Worm (Caenorhabditis elegans): ENCODE results near the gene pph-2.

The pph-2 gene

DNA sequence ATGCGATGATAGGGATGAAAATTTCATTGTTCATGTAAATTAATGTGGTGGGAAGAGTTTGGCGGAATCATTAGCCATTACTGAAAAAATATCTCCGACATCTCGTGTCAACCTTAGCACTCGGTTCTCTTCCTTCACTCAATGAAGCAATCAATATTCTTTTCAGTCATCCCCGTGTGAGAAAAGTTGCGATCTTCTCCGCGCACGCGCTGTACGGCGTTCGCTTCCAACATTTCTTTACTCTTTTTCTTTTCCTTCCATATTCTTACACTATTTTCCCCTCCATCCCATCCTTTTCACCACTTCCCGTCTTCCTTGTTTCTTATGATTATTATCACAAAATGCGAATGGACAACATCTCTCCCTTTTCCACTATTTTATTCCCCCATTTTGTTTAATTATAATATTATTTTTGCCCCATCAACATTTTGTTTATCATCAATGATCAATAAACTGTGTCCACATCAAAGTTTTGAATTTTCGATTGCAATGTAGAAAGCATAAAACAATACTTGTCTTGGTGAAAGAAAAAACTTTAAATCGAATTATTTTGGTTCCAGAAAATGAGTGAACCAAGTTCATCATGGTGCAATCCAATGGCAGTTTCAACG is 17.5 kb downstream of the pph-2 start, which contains the start of gene mob-1 (continued):
- TF ChIP-seq gei-8 (GFP tag; optimal IDR thresholded peaks at IDR 0.05): no peak

DNA sequence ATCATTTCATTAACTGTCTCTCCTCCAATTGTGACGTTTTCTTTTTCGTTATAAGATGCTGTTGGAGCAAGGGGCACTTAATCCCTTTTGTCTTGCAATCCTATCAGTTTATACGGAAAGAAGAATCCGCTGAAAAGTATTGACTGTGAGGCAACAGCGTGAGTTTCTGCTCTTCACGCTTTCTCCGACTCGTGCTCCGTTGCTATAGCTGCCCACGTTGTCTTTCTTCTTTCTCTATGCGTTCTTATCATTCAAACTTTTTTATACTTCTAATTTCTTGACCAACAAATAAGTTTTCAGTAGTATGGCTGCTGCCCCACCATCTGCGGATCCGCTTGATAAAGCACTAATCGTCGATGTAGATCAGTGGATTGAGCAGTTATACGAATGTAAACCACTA is 19.4 kb downstream of the pph-2 start, which contains the start of gene let-92:
TSS of gene let-92 (plus strand) at position 301 of the 400 bp plus-strand sequence.
- TF ChIP-seq mxl-3 (GFP tag; optimal IDR thresholded peaks at IDR 0.05) (no peak), ceh-28 (tag; optimal IDR thresholded peaks at IDR 0.05) (no peak), lim-7 (GFP tag; IDR thresholded peaks at IDR 0.05) (no peak), dmd-8 (GFP tag; IDR thresholded peaks at IDR 0.05) (no peak), Y105C5A.15 (GFP tag; IDR thresholded peaks at IDR 0.05) (no peak), daf-16 (GFP tag; optimal IDR thresholded peaks at IDR 0.05) (no peak), daf-16 (tag; optimal IDR thresholded peaks at IDR 0.05) (no peak), F26F4.8 (GFP tag; conservative IDR thresholded peaks at IDR 0.05) (no peak), F37D6.2 (tag; optimal IDR thresholded peaks at IDR 0.05) (no peak), egl-27 (tag; optimal IDR thresholded peaks at IDR 0.05) (no peak), nhr-42 (GFP tag; IDR thresholded peaks at IDR 0.05) (no peak), fos-1 (tag; optimal IDR thresholded peaks at IDR 0.05) (no peak), nhr-102 (tag; optimal IDR thresholded peaks at IDR 0.05) (no peak), zfp-3 (GFP tag; conservative IDR thresholded peaks at IDR 0.05) (no peak), daf-19 (GFP tag; conservative IDR thresholded peaks at IDR 0.05) (no peak), dpl-1 (GFP tag; optimal IDR thresholded peaks at IDR 0.05) (no peak), spr-3 (GFP tag; optimal IDR thresholded peaks at IDR 0.05) (no peak), T20F7.1 (GFP tag; optimal IDR thresholded peaks at IDR 0.05) (no peak), zag-1 (tag; optimal IDR thresholded peaks at IDR 0.05) (no peak)

DNA sequence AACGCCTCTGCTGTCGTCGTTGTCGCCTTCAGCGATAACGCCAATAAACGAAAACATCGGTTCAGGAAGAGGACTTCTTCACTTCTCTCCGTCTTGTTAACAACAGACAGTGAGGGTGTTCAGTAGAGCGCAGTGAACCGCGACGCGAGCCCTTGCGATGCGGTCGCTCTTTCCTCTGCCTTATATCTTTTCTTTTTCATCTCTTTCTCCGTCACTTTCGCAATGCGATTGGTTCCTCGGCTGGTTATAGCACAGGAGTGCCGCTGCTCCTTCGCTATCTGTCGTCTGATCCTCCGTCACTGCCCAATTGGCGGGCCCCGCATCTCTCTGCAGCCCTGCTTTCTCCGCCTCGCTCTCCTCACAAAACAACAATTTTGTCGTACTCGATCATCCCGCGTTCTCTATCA is 20.4 kb downstream of the pph-2 start:
- TF ChIP-seq nhr-237 (tag; optimal IDR thresholded peaks at IDR 0.05) (no peak), F37D6.2 (tag; optimal IDR thresholded peaks at IDR 0.05) (peak; percentile 71), Y5F2A.4 (GFP tag; optimal IDR thresholded peaks at IDR 0.05) (no peak), lin-29 (GFP tag; IDR thresholded peaks at IDR 0.05) (no peak), dmd-6 (GFP tag; IDR thresholded peaks at IDR 0.05) (peak; percentile 46), attf-4 (tag; optimal IDR thresholded peaks at IDR 0.05) (no peak), mdl-1 (tag; optimal IDR thresholded peaks at IDR 0.05) (peak; percentile 29 to 54), nhr-11 (tag; optimal IDR thresholded peaks at IDR 0.05) (peak; percentile 73), egl-27 (tag; optimal IDR thresholded peaks at IDR 0.05) (no peak), ceh-44 (GFP tag; IDR thresholded peaks at IDR 0.05) (peak; percentile 51; the same call in 1 of the 2 replicates), daf-19 (GFP tag; conservative IDR thresholded peaks at IDR 0.05) (no peak), T20F7.1 (GFP tag; optimal IDR thresholded peaks at IDR 0.05) (no peak), mep-1 (tag; optimal IDR thresholded peaks at IDR 0.05) (peak; percentile 81), nhr-41 (GFP tag; IDR thresholded peaks at IDR 0.05) (no peak), ceh-32 (tag; optimal IDR thresholded peaks at IDR 0.05; ENCODE audit: poor library complexity) (no peak), daf-12 (tag; optimal IDR thresholded peaks at IDR 0.05) (no peak), mes-2 (tag; optimal IDR thresholded peaks at IDR 0.05; ENCODE audit: poor library complexity, severe bottlenecking) (peak; percentile 64), Y48G9A.11 (GFP tag; IDR thresholded peaks at IDR 0.05) (no peak), mxl-3 (GFP tag; optimal IDR thresholded peaks at IDR 0.05) (peak; percentile 42), fos-1 (tag; optimal IDR thresholded peaks at IDR 0.05) (no peak), dpl-1 (GFP tag; optimal IDR thresholded peaks at IDR 0.05) (peak; percentile 19), snpc-1.2 (GFP tag; IDR thresholded peaks at IDR 0.05) (no peak), snpc-4 (tag; optimal IDR thresholded peaks at IDR 0.05) (no peak), pqm-1 (tag; optimal IDR thresholded peaks at IDR 0.05) (no peak), mdt-29 (GFP tag; IDR thresholded peaks at IDR 0.05) (no peak), F49E8.2 (tag; optimal IDR thresholded peaks at IDR 0.05; ENCODE audit: borderline replicate concordance) (no peak), Y105C5A.15 (GFP tag; IDR thresholded peaks at IDR 0.05) (no peak), lim-7 (GFP tag; IDR thresholded peaks at IDR 0.05) (no peak), hmg-1.1 (GFP tag; IDR thresholded peaks at IDR 0.05) (peak; percentile 90), dmd-9 (GFP tag; IDR thresholded peaks at IDR 0.05) (no peak), lin-38 (GFP tag; IDR thresholded peaks at IDR 0.05) (peak; percentile 66), F26F4.8 (GFP tag; conservative IDR thresholded peaks at IDR 0.05) (no peak), lin-15B (tag; optimal IDR thresholded peaks at IDR 0.05) (no peak), zip-11 (GFP tag; IDR thresholded peaks at IDR 0.05) (no peak), set-16 (GFP tag; IDR thresholded peaks at IDR 0.05) (peak; percentile 87), dmd-8 (GFP tag; IDR thresholded peaks at IDR 0.05) (no peak), arid-1 (GFP tag; conservative IDR thresholded peaks at IDR 0.05) (no peak; the same call in 1 of the 2 replicates)
